Fruit fly (Drosophila melanogaster) whole organism, prepupa: ENCODE results near the gene kon.

Experiments
- CG10631 ChIP-seq: fragments of 200-800 bp; sonication (Bioruptor generic); optimal IDR thresholded peaks from 2 replicates; lab custom pipeline; 2016; ENCODE audit warnings: missing biosample characterization, missing genetic modification characterization
- CG11294 ChIP-seq: fragments of 200-800 bp; sonication (Bioruptor generic); IDR thresholded peaks from 2 replicates; pipeline ENCODE4 v1.3.6; 2022; ENCODE audit warnings: missing biosample characterization, missing genetic modification characterization
- CG11762 ChIP-seq: fragments of 200-800 bp; sonication (Bioruptor generic); optimal IDR thresholded peaks from 3 replicates; lab custom pipeline; 2016; ENCODE audit warnings: missing biosample characterization, missing genetic modification characterization; ENCODE audit not compliant: insufficient read depth
- CG15336 ChIP-seq: fragments of 200-800 bp; sonication (Bioruptor generic); IDR thresholded peaks from 2 replicates; pipeline ENCODE4 v1.3.6; 2022; ENCODE audit warnings: missing biosample characterization, missing genetic modification characterization
- CG1621 ChIP-seq: fragments of 200-800 bp; sonication (Bioruptor generic); optimal IDR thresholded peaks from 3 replicates; lab custom pipeline; 2018; ENCODE audit warnings: missing biosample characterization, mild to moderate bottlenecking, missing genetic modification characterization
- CG3032 ChIP-seq: fragments of 200-800 bp; optimal IDR thresholded peaks from 2 replicates; lab custom pipeline; 2019; ENCODE audit warnings: missing biosample characterization, mild to moderate bottlenecking, missing genetic modification characterization, moderate library complexity
- CG31627 ChIP-seq: fragments of 200-800 bp; sonication (Bioruptor generic); optimal IDR thresholded peaks from 3 replicates; lab custom pipeline; 2016; ENCODE audit warnings: missing biosample characterization, missing genetic modification characterization
- CG4318 ChIP-seq: fragments of 200-800 bp; sonication (Bioruptor generic); optimal IDR thresholded peaks from 3 replicates; lab custom pipeline; 2017; ENCODE audit warnings: missing biosample characterization, mild to moderate bottlenecking, missing genetic modification characterization
- CG6163 ChIP-seq: fragments of 200-800 bp; sonication (Bioruptor generic); IDR thresholded peaks from 3 replicates; pipeline ENCODE4 v1.3.6; 2022; ENCODE audit warnings: missing biosample characterization, missing genetic modification characterization
- CG6276 ChIP-seq: fragments of 200-800 bp; sonication (Bioruptor generic); optimal IDR thresholded peaks from 2 replicates; lab custom pipeline; 2017; ENCODE audit warnings: missing biosample characterization, mild to moderate bottlenecking, missing genetic modification characterization
- CG6854 ChIP-seq: fragments of 200-800 bp; sonication (Bioruptor generic); optimal IDR thresholded peaks from 2 replicates; lab custom pipeline; 2017; ENCODE audit warnings: missing biosample characterization, mild to moderate bottlenecking, missing genetic modification characterization
- CG8119 ChIP-seq: fragments of 200-800 bp; sonication (Bioruptor generic); IDR thresholded peaks from 3 replicates; pipeline ENCODE4 v1.3.6; 2022; ENCODE audit warnings: missing biosample characterization, missing genetic modification characterization
- Eip75B ChIP-seq: fragments of 200-800 bp; sonication (Bioruptor generic); optimal IDR thresholded peaks from 3 replicates; lab custom pipeline; 2016; ENCODE audit warnings: missing biosample characterization, missing genetic modification characterization
- Eip78C ChIP-seq: fragments of 200-800 bp; sonication (Bioruptor generic); peaks from one replicate; lab custom pipeline; 2016; ENCODE audit warnings: missing biosample characterization, missing genetic modification characterization
- Eip93F ChIP-seq: fragments of 200-800 bp; sonication (Bioruptor generic); optimal IDR thresholded peaks from 2 replicates; lab custom pipeline; 2016; ENCODE audit warnings: missing biosample characterization, mild to moderate bottlenecking, missing genetic modification characterization
- Ets21C ChIP-seq: fragments of 200-800 bp; sonication (Bioruptor generic); optimal IDR thresholded peaks from 3 replicates; lab custom pipeline; 2016; ENCODE audit warnings: missing biosample characterization, missing genetic modification characterization
- Hr38 ChIP-seq: sonication (Bioruptor generic); optimal IDR thresholded peaks from 2 replicates; lab custom pipeline; 2016; ENCODE audit warnings: missing biosample characterization, missing genetic modification characterization
- Hr39 ChIP-seq: fragments of 200-800 bp; sonication (Bioruptor generic); optimal IDR thresholded peaks from 2 replicates; lab custom pipeline; 2016; ENCODE audit warnings: missing biosample characterization, missing genetic modification characterization
- Hr4 ChIP-seq: fragments of 200-800 bp; sonication (Bioruptor generic); optimal IDR thresholded peaks from 3 replicates; lab custom pipeline; 2016; ENCODE audit warnings: missing biosample characterization, missing genetic modification characterization
- Lpt ChIP-seq: fragments of 200-800 bp; sonication (Bioruptor generic); optimal IDR thresholded peaks from 3 replicates; lab custom pipeline; 2016; ENCODE audit warnings: missing biosample characterization, missing genetic modification characterization
- Sox102F ChIP-seq: fragments of 200-800 bp; sonication (Bioruptor generic); optimal IDR thresholded peaks from 2 replicates; lab custom pipeline; 2016; ENCODE audit warnings: missing biosample characterization, mild to moderate bottlenecking, missing genetic modification characterization
- Sox14 ChIP-seq: fragments of 200-800 bp; sonication (Bioruptor generic); optimal IDR thresholded peaks from 3 replicates; lab custom pipeline; 2016; ENCODE audit warnings: missing biosample characterization, missing genetic modification characterization
- dac ChIP-seq: fragments of 200-800 bp; sonication (Bioruptor generic); optimal IDR thresholded peaks from 2 replicates; lab custom pipeline; 2017; ENCODE audit warnings: missing biosample characterization, mild to moderate bottlenecking, missing genetic modification characterization
- dsx ChIP-seq: fragments of 200-800 bp; optimal IDR thresholded peaks from 3 replicates; lab custom pipeline; 2019; ENCODE audit warnings: missing biosample characterization, mild to moderate bottlenecking, missing genetic modification characterization, moderate library complexity; ENCODE audit not compliant: poor library complexity, severe bottlenecking
- eg ChIP-seq: fragments of 200-800 bp; sonication (Bioruptor generic); IDR thresholded peaks from 3 replicates; pipeline ENCODE4 v1.3.6; 2022; ENCODE audit warnings: missing biosample characterization, missing genetic modification characterization
- esn ChIP-seq: fragments of 200-800 bp; sonication (Bioruptor generic); optimal IDR thresholded peaks from 2 replicates; lab custom pipeline; 2016; ENCODE audit warnings: missing biosample characterization, mild to moderate bottlenecking, missing genetic modification characterization, moderate library complexity
- fd85E ChIP-seq: fragments of 200-800 bp; sonication (Bioruptor generic); optimal IDR thresholded peaks from 3 replicates; lab custom pipeline; 2016; ENCODE audit warnings: missing biosample characterization, missing genetic modification characterization
- fkh ChIP-seq: fragments of 200-800 bp; sonication (Bioruptor generic); optimal IDR thresholded peaks from 3 replicates; lab custom pipeline; 2017; ENCODE audit warnings: missing biosample characterization, mild to moderate bottlenecking, missing genetic modification characterization, moderate library complexity
- net ChIP-seq: fragments of 200-800 bp; sonication (Bioruptor generic); optimal IDR thresholded peaks from 3 replicates; lab custom pipeline; 2016; ENCODE audit warnings: missing biosample characterization, missing genetic modification characterization
- salr ChIP-seq, 2 experiments: fragments of 200-800 bp; sonication (Bioruptor generic); optimal IDR thresholded peaks; 3 replicates each; lab custom pipeline; 2016 to 2018; ENCODE audit warnings: missing biosample characterization in 2 of 2, missing genetic modification characterization in 2 of 2, mild to moderate bottlenecking in 1 of 2
- ss ChIP-seq, 2 experiments: fragments of 200-800 bp; sonication (Bioruptor generic); optimal IDR thresholded peaks; 2 replicates in 1 of 2; 3 replicates in 1 of 2; lab custom pipeline; 2017 to 2018; ENCODE audit warnings: mild to moderate bottlenecking in 2 of 2, missing biosample characterization in 2 of 2, missing genetic modification characterization in 2 of 2, moderate library complexity in 1 of 2
- vri ChIP-seq: fragments of 200-800 bp; sonication (Bioruptor generic); optimal IDR thresholded peaks from 3 replicates; lab custom pipeline; 2016; ENCODE audit warnings: missing biosample characterization, mild to moderate bottlenecking, missing genetic modification characterization

The kon gene

dm6 chr2L:18482170-18482569 is 21.6 kb downstream of the kon start (continued):
- peak; percentile 72 for TF ChIP-seq CG3032 (tag; lab: Kevin White, UChicago)
- TF ChIP-seq Sox102F (GFP tag; lab: Kevin White, UChicago), result peak; percentile 33
- TF ChIP-seq salr (GFP tag; optimal IDR thresholded peaks at IDR 0.05; lab: Kevin White, UChicago), result peak in 1 of 2 experiments; percentile 71
- peak; percentile 57 for TF ChIP-seq esn
- TF ChIP-seq CG8119 (GFP tag; lab: Robert Waterston, UW), result peak; percentile 75
- no peak for TF ChIP-seq fd85E (GFP tag; lab: Kevin White, UChicago)
- TF ChIP-seq dac, result no peak
- no peak for TF ChIP-seq CG11762 (GFP tag; lab: Kevin White, UChicago)
- TF ChIP-seq fkh (GFP tag; lab: Kevin White, UChicago), result no peak
- TF ChIP-seq Sox14 (GFP tag; lab: Kevin White, UChicago), result peak; percentile 33
- peak; percentile 70 for TF ChIP-seq CG4318 (GFP tag; lab: Kevin White, UChicago)
- peak; percentile 88 for TF ChIP-seq Eip78C
- no peak for TF ChIP-seq Hr39 (GFP tag; lab: Kevin White, UChicago)
- TF ChIP-seq dsx (GFP tag; lab: Kevin White, UChicago), result peak; percentile 23
- TF ChIP-seq CG15336, result peak; percentile 71
- TF ChIP-seq CG10631 (GFP tag; lab: Kevin White, UChicago), result peak; percentile 77
- TF ChIP-seq CG31627 (GFP tag; lab: Kevin White, UChicago), result no peak
- TF ChIP-seq Eip93F (GFP tag; lab: Kevin White, UChicago), result no peak
- TF ChIP-seq vri (GFP tag; lab: Kevin White, UChicago), result no peak
- peak; percentile 25 for TF ChIP-seq Eip75B

- TF ChIP-seq dsx (GFP tag; lab: Kevin White, UChicago) (peak; percentile 10), CG1621 (peak; percentile 1), Hr38 (GFP tag; lab: Kevin White, UChicago) (no peak), Hr4 (GFP tag; lab: Kevin White, UChicago) (no peak), CG4318 (GFP tag; lab: Kevin White, UChicago) (no peak), Ets21C (GFP tag; lab: Kevin White, UChicago) (no peak), CG6854 (GFP tag; lab: Kevin White, UChicago) (peak; percentile 16), CG11294 (no peak), ss (GFP tag; optimal IDR thresholded peaks at IDR 0.05; lab: Kevin White, UChicago) (peak in 1 of 2 experiments; percentile 83), fkh (GFP tag; lab: Kevin White, UChicago) (no peak), net (GFP tag; lab: Kevin White, UChicago) (no peak), esn (no peak), CG6163 (GFP tag; lab: Robert Waterston, UW) (no peak), eg (GFP tag; lab: Robert Waterston, UW) (0 out of 3 replicates have a peak, but pooled peaks have one; percentile 8)
Observed at dm6 chr2L:18481746-18482145, 22.0 kb downstream of the kon start.

- TF ChIP-seq fkh (GFP tag; lab: Kevin White, UChicago) (peak; percentile 5), Lpt (GFP tag; lab: Kevin White, UChicago) (no peak), Sox14 (GFP tag; lab: Kevin White, UChicago) (no peak), CG10631 (GFP tag; lab: Kevin White, UChicago) (no peak), Eip78C (peak; percentile 5)
Observed at dm6 chr2L:18481064-18481463, 22.7 kb downstream of the kon start.

dm6 chr2L:18480326-18481028 is 23.3 kb downstream of the kon start:
- TF ChIP-seq CG6276 (GFP tag; lab: Kevin White, UChicago) (peak; percentile 29), Eip78C (peak; percentile 22), Sox102F (GFP tag; lab: Kevin White, UChicago) (no peak), dsx (GFP tag; lab: Kevin White, UChicago) (peak; percentile 3)
- TF ChIP-seq, all 60 proteins: peak for 3
